Worm (Caenorhabditis elegans) whole organism, L4 larva: ENCODE data around the gene pigw-1.

Experiments used
- D1046.2 ChIP-seq: fragments of 200-800 bp; sonication (Bioruptor generic); IDR thresholded peaks from 2 replicates; pipeline ENCODE4 v1.3.6; 2022; ENCODE audit warnings: missing genetic modification characterization, missing compliant biosample characterization
- F26F4.8 ChIP-seq: fragments of 200-800 bp; sonication (Bioruptor generic); conservative IDR thresholded peaks from 2 replicates; pipeline ENCODE4 v1.3.6; 2022; ENCODE audit warnings: missing genetic modification characterization, missing compliant biosample characterization
- F37D6.2 ChIP-seq: sonication (generic microtip); optimal IDR thresholded peaks from 2 replicates; lab custom pipeline; 2016; ENCODE audit warnings: mild to moderate bottlenecking, missing genetic modification characterization, missing compliant biosample characterization
- F44E2.7 ChIP-seq: fragments of 200-800 bp; sonication (Bioruptor generic); IDR thresholded peaks from 2 replicates; pipeline ENCODE4 v2.1.2; 2022; ENCODE audit warnings: missing genetic modification characterization, missing compliant biosample characterization
- R02D3.7 ChIP-seq: fragments of 150-350 bp; sonication (generic microtip); optimal IDR thresholded peaks from 3 replicates; lab custom pipeline; 2014; ENCODE audit warnings: missing biosample characterization, missing genetic modification characterization
- T26A8.4 ChIP-seq: fragments of 200-800 bp; sonication (Bioruptor generic); IDR thresholded peaks from 2 replicates; pipeline ENCODE4 v1.3.6; 2022; ENCODE audit warnings: missing genetic modification characterization, missing compliant biosample characterization
- Y5F2A.4 ChIP-seq: fragments of 200-800 bp; sonication (Bioruptor generic); optimal IDR thresholded peaks from 2 replicates; lab custom pipeline; 2018; ENCODE audit warnings: mild to moderate bottlenecking, missing genetic modification characterization, missing compliant biosample characterization
- aha-1 ChIP-seq: fragments of 150-350 bp; peaks from one replicate; lab custom pipeline; 2014; ENCODE audit warnings: missing biosample characterization, missing genetic modification characterization
- aly-2 ChIP-seq: sonication (generic microtip); optimal IDR thresholded peaks from 2 replicates; lab custom pipeline; 2018; ENCODE audit warnings: missing biosample characterization, missing genetic modification characterization
- ceh-20 ChIP-seq: fragments of 200-800 bp; sonication (Bioruptor generic); IDR thresholded peaks from 2 replicates; pipeline ENCODE4 v1.3.6; 2022; ENCODE audit warnings: missing genetic modification reagents, missing genetic modification characterization, missing compliant biosample characterization
- ctbp-1 ChIP-seq: fragments of 200-800 bp; sonication (Bioruptor generic); IDR thresholded peaks from 2 replicates; pipeline ENCODE4 v1.3.6; 2022; ENCODE audit warnings: missing genetic modification reagents, missing genetic modification characterization, missing compliant biosample characterization
- daf-12 ChIP-seq: fragments of 150-350 bp; optimal IDR thresholded peaks from 2 replicates; lab custom pipeline; 2014; ENCODE audit warnings: missing biosample characterization, missing genetic modification reagents, missing genetic modification characterization
- dmd-8 ChIP-seq: fragments of 200-800 bp; sonication (Bioruptor generic); IDR thresholded peaks from 2 replicates; pipeline ENCODE4 v1.3.6; 2022; ENCODE audit warnings: missing genetic modification characterization, missing compliant biosample characterization
- duxl-1 ChIP-seq: sonication (generic microtip); optimal IDR thresholded peaks from 2 replicates; lab custom pipeline; 2016; ENCODE audit warnings: mild to moderate bottlenecking, missing genetic modification characterization, moderate library complexity, missing compliant biosample characterization; ENCODE audit not compliant: poor library complexity
- egl-43 ChIP-seq: fragments of 200-800 bp; sonication (Bioruptor generic); IDR thresholded peaks from 2 replicates; pipeline ENCODE4 v1.3.6; 2022; ENCODE audit warnings: missing genetic modification reagents, missing genetic modification characterization, missing compliant biosample characterization
- fos-1 ChIP-seq: fragments of 150-350 bp; optimal IDR thresholded peaks from 2 replicates; lab custom pipeline; 2014; ENCODE audit warnings: missing biosample characterization, missing genetic modification characterization
- gei-8 ChIP-seq: fragments of 200-800 bp; sonication (Bioruptor generic); optimal IDR thresholded peaks from 2 replicates; lab custom pipeline; 2018; ENCODE audit warnings: mild to moderate bottlenecking, missing genetic modification characterization, missing compliant biosample characterization
- jun-1 ChIP-seq: fragments of 150-350 bp; optimal IDR thresholded peaks from 2 replicates; lab custom pipeline; 2014; ENCODE audit warnings: missing biosample characterization, missing genetic modification reagents, missing genetic modification characterization
- lim-7 ChIP-seq: fragments of 200-800 bp; sonication (Bioruptor generic); IDR thresholded peaks from 2 replicates; pipeline ENCODE4 v1.3.6; 2022; ENCODE audit warnings: missing genetic modification characterization, missing compliant biosample characterization
- lin-1 ChIP-seq: fragments of 200-800 bp; sonication (Bioruptor generic); IDR thresholded peaks from 2 replicates; pipeline ENCODE4 v1.3.6; 2022; ENCODE audit warnings: missing genetic modification reagents, missing genetic modification characterization, missing compliant biosample characterization
- lin-15B ChIP-seq: fragments of 150-350 bp; sonication (generic microtip); optimal IDR thresholded peaks from 3 replicates; lab custom pipeline; 2014; ENCODE audit warnings: missing biosample characterization, missing genetic modification characterization
- lin-29 ChIP-seq: fragments of 200-800 bp; sonication (Bioruptor generic); IDR thresholded peaks from 2 replicates; pipeline ENCODE4 v1.3.6; 2022; ENCODE audit warnings: missing genetic modification reagents, missing genetic modification characterization, missing compliant biosample characterization
- lin-39 ChIP-seq: fragments of 150-350 bp; optimal IDR thresholded peaks from 2 replicates; lab custom pipeline; 2014; ENCODE audit warnings: missing biosample characterization, missing genetic modification reagents, missing genetic modification characterization
- madf-5 ChIP-seq, 2 experiments: fragments of 200-800 bp; sonication (Bioruptor generic); IDR thresholded peaks; 2 replicates each; pipeline ENCODE4 v1.3.6; 2022; ENCODE audit warnings: missing compliant biosample characterization in 2 of 2, missing genetic modification characterization in 2 of 2
- mdl-1 ChIP-seq, 2 experiments: fragments of 150-350 bp in 1 of 2; sonication (generic microtip) in 1 of 2; optimal IDR thresholded peaks; 2 replicates each; lab custom pipeline; 2014 to 2017; ENCODE audit warnings: missing biosample characterization in 2 of 2, missing genetic modification characterization in 2 of 2
- nhr-10 ChIP-seq: fragments of 150-350 bp; optimal IDR thresholded peaks from 2 replicates; lab custom pipeline; 2014; ENCODE audit warnings: missing biosample characterization, missing genetic modification characterization
- nhr-11 ChIP-seq: fragments of 150-350 bp; optimal IDR thresholded peaks from 2 replicates; lab custom pipeline; 2014; ENCODE audit warnings: missing biosample characterization, missing genetic modification characterization
- nhr-41 ChIP-seq: fragments of 200-800 bp; sonication (Bioruptor generic); IDR thresholded peaks from 2 replicates; pipeline ENCODE4 v1.3.6; 2022; ENCODE audit warnings: missing genetic modification reagents, missing genetic modification characterization, missing compliant biosample characterization
- nhr-42 ChIP-seq: fragments of 200-800 bp; sonication (Bioruptor generic); IDR thresholded peaks from 2 replicates; pipeline ENCODE4 v1.3.6; 2022; ENCODE audit warnings: missing genetic modification characterization, missing compliant biosample characterization
- nhr-48 ChIP-seq: sonication (generic microtip); optimal IDR thresholded peaks from 2 replicates; lab custom pipeline; 2016; ENCODE audit warnings: mild to moderate bottlenecking, missing genetic modification characterization, missing compliant biosample characterization
- nhr-76 ChIP-seq: fragments of 150-350 bp; optimal IDR thresholded peaks from 2 replicates; lab custom pipeline; 2014; ENCODE audit warnings: missing biosample characterization, missing genetic modification characterization
- pqm-1 ChIP-seq: sonication (generic microtip); optimal IDR thresholded peaks from 2 replicates; lab custom pipeline; 2017; ENCODE audit warnings: missing biosample characterization, missing genetic modification characterization
- saeg-2 ChIP-seq: fragments of 200-800 bp; sonication (Bioruptor generic); IDR thresholded peaks from 2 replicates; pipeline ENCODE4 v1.3.6; 2022; ENCODE audit warnings: missing genetic modification reagents, missing genetic modification characterization, missing compliant biosample characterization
- set-16 ChIP-seq: fragments of 200-800 bp; sonication (Bioruptor generic); IDR thresholded peaks from 2 replicates; pipeline ENCODE4 v1.3.6; 2022; ENCODE audit warnings: missing genetic modification reagents, missing genetic modification characterization, missing compliant biosample characterization
- spr-3 ChIP-seq: fragments of 200-800 bp; sonication (Bioruptor generic); optimal IDR thresholded peaks from 2 replicates; lab custom pipeline; 2018; ENCODE audit warnings: mild to moderate bottlenecking, missing genetic modification characterization, missing compliant biosample characterization
- zip-11 ChIP-seq: fragments of 200-800 bp; sonication (Bioruptor generic); IDR thresholded peaks from 2 replicates; pipeline ENCODE4 v1.3.6; 2022; ENCODE audit warnings: missing genetic modification characterization, missing compliant biosample characterization

pigw-1 gene

ce11 chrII:2867701-2868100 lies 17.0 kb downstream of the pigw-1 start, which contains the start of gene Y110A2AL.2:
TSS of gene Y110A2AL.2 (plus strand) at chrII:2868001.
- TF ChIP-seq dmd-8 (GFP tag; lab: Robert Waterston, UW) (no peak), lin-1 (GFP tag; lab: Robert Waterston, UW) (no peak), pqm-1 (tag; lab: Kevin White, UChicago) (no peak), mdl-1 (tag; optimal IDR thresholded peaks at IDR 0.05; lab: Kevin White, UChicago) (no peak), duxl-1 (no peak), saeg-2 (GFP tag; lab: Robert Waterston, UW) (no peak), R02D3.7 (tag; lab: Kevin White, UChicago) (no peak), daf-12 (tag; lab: Kevin White, UChicago) (no peak), nhr-76 (tag; lab: Kevin White, UChicago) (no peak), F26F4.8 (no peak), spr-3 (GFP tag; lab: Kevin White, UChicago) (no peak)

- TF ChIP-seq nhr-42 (GFP tag; lab: Robert Waterston, UW), result no peak
- TF ChIP-seq R02D3.7 (tag; lab: Kevin White, UChicago), result no peak
- TF ChIP-seq lim-7 (GFP tag; lab: Robert Waterston, UW), result no peak
- TF ChIP-seq T26A8.4, result no peak
- no peak for TF ChIP-seq nhr-48 (tag; lab: Kevin White, UChicago)
- TF ChIP-seq nhr-41 (GFP tag; lab: Robert Waterston, UW), result no peak
- no peak for TF ChIP-seq D1046.2 (GFP tag; lab: Robert Waterston, UW)
- no peak for TF ChIP-seq lin-29 (GFP tag; lab: Robert Waterston, UW)
- TF ChIP-seq mdl-1 (tag; optimal IDR thresholded peaks at IDR 0.05; lab: Kevin White, UChicago), result no peak
- TF ChIP-seq gei-8, result no peak
- TF ChIP-seq lin-1 (GFP tag; lab: Robert Waterston, UW), result no peak
- TF ChIP-seq Y5F2A.4 (GFP tag; lab: Kevin White, UChicago), result no peak
- TF ChIP-seq egl-43 (GFP tag; lab: Robert Waterston, UW), result no peak
- TF ChIP-seq ceh-20 (GFP tag; lab: Robert Waterston, UW), result no peak
These were observed 18.1 kb downstream of the pigw-1 start, which contains the start of the genes Y110A2AL.9 and Y110A2AL.3 for ce11 chrII:2866541-2867124. TSS of gene Y110A2AL.9 (minus strand) at chrII:2866641. TSS of gene Y110A2AL.3 (plus strand) at chrII:2867074.

- TF ChIP-seq lin-39 (tag; lab: Kevin White, UChicago) (no peak), lin-29 (GFP tag; lab: Robert Waterston, UW) (no peak), aly-2 (tag; lab: Kevin White, UChicago) (no peak), aha-1 (tag; lab: Kevin White, UChicago) (peak; percentile 15), F37D6.2 (tag; lab: Kevin White, UChicago) (no peak), fos-1 (tag; lab: Kevin White, UChicago) (no peak), F44E2.7 (GFP tag; lab: Robert Waterston, UW) (no peak), madf-5 (GFP tag; IDR thresholded peaks at IDR 0.05; lab: Robert Waterston, UW) (no peak), nhr-10 (tag; lab: Kevin White, UChicago) (no peak), F26F4.8 (no peak), D1046.2 (GFP tag; lab: Robert Waterston, UW) (0 out of 2 replicates have a peak, but pooled peaks have one; percentile 28), pqm-1 (tag; lab: Kevin White, UChicago) (no peak), jun-1 (tag; lab: Kevin White, UChicago) (no peak), lin-15B (tag; lab: Kevin White, UChicago) (no peak), nhr-11 (tag; lab: Kevin White, UChicago) (no peak), ctbp-1 (no peak), zip-11 (GFP tag; lab: Robert Waterston, UW) (no peak), set-16 (GFP tag; lab: Robert Waterston, UW) (peak; percentile 66)
These were observed 19.4 kb downstream of the pigw-1 start for ce11 chrII:2865355-2865754.
